Worm (Caenorhabditis elegans) whole organism, mixed stage, embryonic: ENCODE measurements around the gene K01A11.3.
"Not testable (repeated sequence)": the region's sequence is repeated elsewhere in the genome, so short reads cannot be mapped to it uniquely, and the experiment has no call there.

Experiments
- ceh-39 ChIP-seq: fragments of 150-350 bp; optimal IDR thresholded peaks from 2 replicates; lab custom pipeline; 2014; ENCODE audit warnings: missing biosample characterization, missing genetic modification characterization
- elt-3 ChIP-seq: fragments of 150-350 bp; optimal IDR thresholded peaks from 2 replicates; lab custom pipeline; 2014; ENCODE audit warnings: missing biosample characterization, missing genetic modification characterization
- lin-32 ChIP-seq: fragments of 200-800 bp; sonication (Bioruptor generic); optimal IDR thresholded peaks from 2 replicates; lab custom pipeline; 2018; ENCODE audit warnings: mild to moderate bottlenecking, missing genetic modification characterization, missing compliant biosample characterization
- lsy-2 ChIP-seq: fragments of 150-350 bp; optimal IDR thresholded peaks from 2 replicates; lab custom pipeline; 2014; ENCODE audit warnings: missing biosample characterization, missing genetic modification characterization
- mep-1 ChIP-seq: fragments of 150-350 bp; optimal IDR thresholded peaks from 2 replicates; lab custom pipeline; 2017; ENCODE audit warnings: missing biosample characterization, missing genetic modification reagents, missing genetic modification characterization, inconsistent platforms
- nhr-12 ChIP-seq: fragments of 150-350 bp; optimal IDR thresholded peaks from 2 replicates; lab custom pipeline; 2014; ENCODE audit warnings: missing biosample characterization, missing genetic modification characterization
- nhr-237 ChIP-seq: fragments of 150-350 bp; optimal IDR thresholded peaks from 2 replicates; lab custom pipeline; 2014; ENCODE audit warnings: missing biosample characterization, missing genetic modification characterization
- pha-4 ChIP-seq: fragments of 150-350 bp; optimal IDR thresholded peaks from 2 replicates; lab custom pipeline; 2018; ENCODE audit warnings: missing biosample characterization, missing genetic modification reagents, missing genetic modification characterization
- ztf-11 ChIP-seq: fragments of 150-350 bp; optimal IDR thresholded peaks from 2 replicates; lab custom pipeline; 2014; ENCODE audit warnings: missing biosample characterization, missing genetic modification characterization

- not testable (repeated sequence) for TF ChIP-seq mep-1 (tag; lab: Kevin White, UChicago); lsy-2 (tag; lab: Kevin White, UChicago); pha-4 (tag; lab: Kevin White, UChicago); nhr-237 (tag; lab: Kevin White, UChicago); ztf-11 (tag; lab: Kevin White, UChicago); lin-32; ceh-39; elt-3 (tag; lab: Kevin White, UChicago); nhr-12 (tag; lab: Kevin White, UChicago)
Observed at ce11 chrIII:3454045-3454444, 1.6 kb upstream of the K01A11.3 start, which contains the start of gene C34C12.1.
